Worm (Caenorhabditis elegans): Measurements from ENCODE around the gene clec-254.

ce11 chrV:18750445-18750844, 3.8 kb downstream of the clec-254 start, which contains the start of the genes F11D11.21 and F11D11.12:
- TF ChIP-seq peb-1 (tag; optimal IDR thresholded peaks at IDR 0.05) (no peak), unc-62 (GFP tag; optimal IDR thresholded peaks at IDR 0.05) (no peak), nhr-11 (tag; optimal IDR thresholded peaks at IDR 0.05) (no peak)

Data from whole organism, L2 larva.